Worm (Caenorhabditis elegans): ENCODE results near the gene C43H6.6.

C43H6.6 gene

DNA sequence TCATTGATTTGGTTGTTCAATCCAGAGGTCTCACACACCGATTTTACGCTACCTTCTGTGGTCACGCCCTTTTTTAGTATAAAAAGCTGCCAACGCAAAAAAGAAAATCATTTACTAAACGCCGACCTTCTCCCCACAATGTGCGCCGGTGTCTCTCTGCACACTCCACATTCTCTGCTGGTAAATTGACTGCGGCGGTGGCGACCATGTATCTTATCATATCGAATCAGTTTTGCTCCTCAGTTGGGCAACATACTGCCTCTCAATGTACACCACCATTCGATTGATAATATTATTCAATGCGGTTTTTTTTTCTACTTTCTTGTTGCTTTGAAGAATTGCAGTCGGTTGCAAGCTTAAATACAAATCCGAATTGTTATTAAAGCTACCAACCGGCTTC, 22.9 kb upstream of the C43H6.6 start:
- TF ChIP-seq daf-19 (GFP tag; conservative IDR thresholded peaks at IDR 0.05) (no peak), nhr-6 (tag; optimal IDR thresholded peaks at IDR 0.05) (peak; percentile 46), mxl-2 (GFP tag; conservative IDR thresholded peaks at IDR 0.05) (no peak), zag-1 (tag; optimal IDR thresholded peaks at IDR 0.05) (no peak), nhr-77 (tag; optimal IDR thresholded peaks at IDR 0.05) (peak; percentile 21), nhr-48 (tag; optimal IDR thresholded peaks at IDR 0.05) (no peak), Y48G9A.11 (GFP tag; IDR thresholded peaks at IDR 0.05) (no peak), mes-2 (tag; optimal IDR thresholded peaks at IDR 0.05; ENCODE audit: poor library complexity, severe bottlenecking) (peak; percentile 61), pqm-1 (tag; optimal IDR thresholded peaks at IDR 0.05) (peak; percentile 78), mep-1 (tag; optimal IDR thresholded peaks at IDR 0.05) (peak; percentile 35), hlh-30 (tag; optimal IDR thresholded peaks at IDR 0.05; ENCODE audit: insufficient read depth) (peak; percentile 41), T20F7.1 (GFP tag; optimal IDR thresholded peaks at IDR 0.05) (no peak), madf-9 (GFP tag; conservative IDR thresholded peaks at IDR 0.05) (no peak), aha-1 (tag) (peak; percentile 79), dmd-6 (GFP tag; IDR thresholded peaks at IDR 0.05) (peak; percentile 59), dmd-8 (GFP tag; IDR thresholded peaks at IDR 0.05) (no peak), lin-13 (GFP tag; optimal IDR thresholded peaks at IDR 0.05) (peak; percentile 9), nhr-42 (GFP tag; IDR thresholded peaks at IDR 0.05) (no peak), dve-1 (tag; optimal IDR thresholded peaks at IDR 0.05; ENCODE audit: insufficient read depth) (peak; percentile 63), daf-12 (tag; optimal IDR thresholded peaks at IDR 0.05) (no peak), mxl-3 (GFP tag; optimal IDR thresholded peaks at IDR 0.05) (peak; percentile 52), daf-16 (GFP tag; optimal IDR thresholded peaks at IDR 0.05) (no peak), daf-16 (tag; optimal IDR thresholded peaks at IDR 0.05) (peak; percentile 82), nhr-76 (tag; optimal IDR thresholded peaks at IDR 0.05) (no peak), hlh-11 (tag; optimal IDR thresholded peaks at IDR 0.05) (peak; percentile 69), egl-43 (GFP tag; IDR thresholded peaks at IDR 0.05) (no peak), F37D6.2 (tag; optimal IDR thresholded peaks at IDR 0.05) (no peak), nhr-28 (tag; optimal IDR thresholded peaks at IDR 0.05) (peak; percentile 65)

DNA sequence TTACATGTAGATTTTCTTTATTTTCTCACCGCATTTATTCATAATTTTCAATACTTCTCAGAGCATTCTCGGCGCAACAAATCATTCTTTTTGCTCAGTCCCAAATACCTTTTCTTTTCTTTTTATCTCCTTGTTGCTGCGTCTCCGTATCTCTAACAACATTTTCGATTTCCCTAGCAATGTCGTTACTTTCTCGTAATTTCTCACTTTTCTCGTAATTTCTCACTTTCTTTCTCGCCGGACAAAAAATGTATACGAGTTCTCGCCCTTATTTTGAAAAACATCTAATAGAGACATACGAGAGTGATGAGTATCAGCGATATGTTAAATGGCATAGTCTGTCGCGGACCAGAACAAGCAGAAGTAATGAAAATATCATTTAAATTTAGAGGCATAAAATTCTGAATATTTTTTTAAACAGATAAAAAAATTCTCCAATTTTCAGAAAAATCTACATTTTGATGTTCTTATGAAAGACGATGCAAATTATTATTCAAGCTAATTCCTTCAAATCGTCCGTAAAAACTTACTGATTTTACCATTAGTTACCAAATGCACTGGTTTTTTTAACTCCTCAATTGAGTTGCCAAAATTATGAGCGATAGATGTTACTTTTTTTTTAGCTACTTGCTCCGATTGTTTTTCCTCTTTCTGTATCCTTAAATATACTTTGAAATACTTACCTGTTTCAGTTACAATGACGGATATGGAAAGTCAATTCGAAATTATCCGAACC, 19.6 kb upstream of the C43H6.6 start, which contains the start of gene F47G3.3:
TSS of gene F47G3.3 (plus strand) at position 686 of the 736 bp plus-strand sequence.
- TF ChIP-seq aha-1 (tag) (peak; percentile 60), T20F7.1 (GFP tag; optimal IDR thresholded peaks at IDR 0.05) (no peak), nhr-10 (tag; optimal IDR thresholded peaks at IDR 0.05) (no peak)

- TF ChIP-seq F37D6.2 (tag; optimal IDR thresholded peaks at IDR 0.05): no peak
- TF ChIP-seq unc-39 (tag; optimal IDR thresholded peaks at IDR 0.05): no peak
- peak; percentile 44 for TF ChIP-seq nhr-28 (tag; optimal IDR thresholded peaks at IDR 0.05)
- TF ChIP-seq daf-16 (GFP tag; optimal IDR thresholded peaks at IDR 0.05): peak in 1 of 2 experiments; percentile 4
- TF ChIP-seq daf-16 (tag; optimal IDR thresholded peaks at IDR 0.05): no peak
- TF ChIP-seq zfp-3 (GFP tag; conservative IDR thresholded peaks at IDR 0.05): no peak
- peak; percentile 36 for TF ChIP-seq hlh-30 (tag; optimal IDR thresholded peaks at IDR 0.05; ENCODE audit: insufficient read depth)
Measured at ce11 chrX:2380818-2381217, 14.3 kb upstream of the C43H6.6 start.

DNA sequence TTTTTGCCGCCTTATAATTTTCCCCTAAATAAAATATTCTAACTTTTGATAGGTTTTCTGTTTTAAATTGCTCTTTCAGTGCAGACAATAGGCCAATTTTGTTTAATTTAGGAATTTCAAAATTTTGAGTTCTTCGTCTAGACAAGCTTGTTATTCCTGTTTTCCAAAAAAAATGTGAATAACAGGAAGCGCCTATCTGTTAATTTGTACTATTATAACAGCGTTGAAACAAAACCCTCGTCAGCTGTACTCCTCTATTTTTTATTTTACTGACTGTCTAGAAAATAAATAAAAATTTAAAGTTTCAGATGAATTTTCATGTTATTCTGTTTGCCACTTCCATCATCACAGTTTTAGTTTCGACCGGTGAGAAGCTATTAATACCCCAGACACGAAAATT, 13.8 kb upstream of the C43H6.6 start, which contains the start of gene F47G3.4:
TSS of gene F47G3.4 (plus strand) at position 301 of the 400 bp plus-strand sequence.
- TF ChIP-seq php-3 (GFP tag; IDR thresholded peaks at IDR 0.05) (no peak), skn-1 (tag; optimal IDR thresholded peaks at IDR 0.05) (no peak), dmd-6 (GFP tag; IDR thresholded peaks at IDR 0.05) (no peak), lin-13 (GFP tag; optimal IDR thresholded peaks at IDR 0.05) (no peak)

ce11 chrX:2382227-2382626, 12.9 kb upstream of the C43H6.6 start:
- no peak for TF ChIP-seq lin-15B (tag; optimal IDR thresholded peaks at IDR 0.05)
- TF ChIP-seq F37D6.2 (tag; optimal IDR thresholded peaks at IDR 0.05): peak; percentile 9
- TF ChIP-seq lsy-2 (tag; optimal IDR thresholded peaks at IDR 0.05): peak in 1 of 2 experiments; percentile 78
- peak; percentile 5 for TF ChIP-seq mxl-3 (GFP tag; optimal IDR thresholded peaks at IDR 0.05)
- TF ChIP-seq mep-1 (tag; optimal IDR thresholded peaks at IDR 0.05): peak; percentile 74
- TF ChIP-seq nhr-11 (tag; optimal IDR thresholded peaks at IDR 0.05): no peak
- TF ChIP-seq mes-2 (tag; optimal IDR thresholded peaks at IDR 0.05; ENCODE audit: poor library complexity, severe bottlenecking): peak; percentile 73
- no peak for TF ChIP-seq nhr-111 (GFP tag; optimal IDR thresholded peaks at IDR 0.05)
- TF ChIP-seq duxl-1 (tag; optimal IDR thresholded peaks at IDR 0.05; ENCODE audit: poor library complexity): peak; percentile 2
- TF ChIP-seq hlh-11 (tag; optimal IDR thresholded peaks at IDR 0.05): peak; percentile 54
- TF ChIP-seq lin-38 (GFP tag; IDR thresholded peaks at IDR 0.05): no peak
- TF ChIP-seq dpl-1 (GFP tag; optimal IDR thresholded peaks at IDR 0.05): peak; percentile 64
- peak; percentile 66 for TF ChIP-seq dve-1 (tag; optimal IDR thresholded peaks at IDR 0.05; ENCODE audit: insufficient read depth)
- TF ChIP-seq nhr-102 (tag; optimal IDR thresholded peaks at IDR 0.05): peak; percentile 42
- TF ChIP-seq spr-1 (tag; optimal IDR thresholded peaks at IDR 0.05): no peak

Measured in whole organism, L4 larva.